Fruit fly (Drosophila melanogaster) whole organism, prepupa: Measurements from ENCODE around the gene Calx.

ENCODE experiments used
- Blimp-1 ChIP-seq: fragments of 200-800 bp; sonication (Bioruptor generic); optimal IDR thresholded peaks from 3 replicates; lab custom pipeline; 2017; ENCODE audit warnings: missing biosample characterization, missing genetic modification characterization, mild to moderate bottlenecking, moderate library complexity, missing genetic modification reagents
- CG16779 ChIP-seq: fragments of 200-800 bp; sonication (Bioruptor generic); optimal IDR thresholded peaks from 3 replicates; lab custom pipeline; 2017; ENCODE audit warnings: missing biosample characterization, mild to moderate bottlenecking, missing genetic modification characterization
- CG3032 ChIP-seq: fragments of 200-800 bp; optimal IDR thresholded peaks from 2 replicates; lab custom pipeline; 2019; ENCODE audit warnings: missing biosample characterization, mild to moderate bottlenecking, missing genetic modification characterization, moderate library complexity
- CG32006 ChIP-seq: fragments of 200-800 bp; sonication (Bioruptor generic); optimal IDR thresholded peaks from 3 replicates; lab custom pipeline; 2017; ENCODE audit warnings: missing biosample characterization, mild to moderate bottlenecking, missing genetic modification characterization
- CG3919 ChIP-seq: fragments of 200-800 bp; sonication (Bioruptor generic); optimal IDR thresholded peaks from 3 replicates; lab custom pipeline; 2016; ENCODE audit warnings: missing biosample characterization, missing genetic modification characterization
- CG6808 ChIP-seq: fragments of 200-800 bp; sonication (Bioruptor generic); optimal IDR thresholded peaks from 3 replicates; lab custom pipeline; 2017; ENCODE audit warnings: missing biosample characterization, missing genetic modification characterization, mild to moderate bottlenecking, moderate library complexity, missing genetic modification reagents
- CG6854 ChIP-seq: fragments of 200-800 bp; sonication (Bioruptor generic); optimal IDR thresholded peaks from 2 replicates; lab custom pipeline; 2017; ENCODE audit warnings: missing biosample characterization, mild to moderate bottlenecking, missing genetic modification characterization
- CG8319 ChIP-seq: fragments of 200-800 bp; sonication (Bioruptor generic); optimal IDR thresholded peaks from 3 replicates; lab custom pipeline; 2016; ENCODE audit warnings: missing biosample characterization, missing genetic modification characterization
- Eip78C ChIP-seq: fragments of 200-800 bp; sonication (Bioruptor generic); peaks from one replicate; lab custom pipeline; 2016; ENCODE audit warnings: missing biosample characterization, missing genetic modification characterization
- Gug ChIP-seq: fragments of 200-800 bp; sonication (Bioruptor generic); IDR thresholded peaks from 2 replicates; pipeline ENCODE4 v1.3.6; 2022; ENCODE audit warnings: missing biosample characterization, missing genetic modification characterization
- Met ChIP-seq: fragments of 200-800 bp; sonication (Bioruptor generic); optimal IDR thresholded peaks from 3 replicates; lab custom pipeline; 2016; ENCODE audit warnings: missing biosample characterization, missing genetic modification characterization
- Sox15 ChIP-seq: fragments of 200-800 bp; sonication (Bioruptor generic); optimal IDR thresholded peaks from 3 replicates; lab custom pipeline; 2016; ENCODE audit warnings: missing biosample characterization, missing genetic modification characterization
- cyc ChIP-seq: fragments of 200-800 bp; sonication (Bioruptor generic); optimal IDR thresholded peaks from 3 replicates; lab custom pipeline; 2016; ENCODE audit warnings: missing biosample characterization, missing genetic modification characterization
- salr ChIP-seq, 2 experiments: fragments of 200-800 bp; sonication (Bioruptor generic); optimal IDR thresholded peaks; 3 replicates each; lab custom pipeline; 2016 to 2018; ENCODE audit warnings: missing biosample characterization in 2 of 2, missing genetic modification characterization in 2 of 2, mild to moderate bottlenecking in 1 of 2

- TF ChIP-seq CG6808: no peak
- no peak for TF ChIP-seq CG8319 (GFP tag; lab: Kevin White, UChicago)
- no peak for TF ChIP-seq Eip78C (GFP tag; lab: Kevin White, UChicago)
- no peak for TF ChIP-seq CG6854 (GFP tag; lab: Kevin White, UChicago)
- TF ChIP-seq cyc (GFP tag; lab: Kevin White, UChicago): no peak
- no peak for TF ChIP-seq Sox15 (GFP tag; lab: Kevin White, UChicago)
- no peak for TF ChIP-seq salr (GFP tag; optimal IDR thresholded peaks at IDR 0.05; lab: Kevin White, UChicago)
- no peak for TF ChIP-seq CG32006 (GFP tag; lab: Kevin White, UChicago)
- TF ChIP-seq CG3919 (GFP tag; lab: Kevin White, UChicago): no peak
- TF ChIP-seq Met (GFP tag; lab: Kevin White, UChicago): no peak
- no peak for TF ChIP-seq Blimp-1 (GFP tag; lab: Kevin White, UChicago)
- no peak for TF ChIP-seq Gug (GFP tag; lab: Robert Waterston, UW)
- TF ChIP-seq CG3032 (tag; lab: Kevin White, UChicago): no peak
- no peak for TF ChIP-seq CG16779 (tag; lab: Kevin White, UChicago)
Measured at dm6 chr3R:21006967-21007366, 29.0 kb downstream of the Calx start, which contains the start of gene Alp5.
